Fruit fly (Drosophila melanogaster) whole organism, prepupa: ENCODE measurements around the gene gwl.

Source experiments
- CG10669 ChIP-seq: fragments of 200-800 bp; sonication (Bioruptor generic); optimal IDR thresholded peaks from 3 replicates; lab custom pipeline; 2018; ENCODE audit warnings: missing biosample characterization, mild to moderate bottlenecking, missing genetic modification characterization, moderate library complexity
- CG32006 ChIP-seq: fragments of 200-800 bp; sonication (Bioruptor generic); optimal IDR thresholded peaks from 3 replicates; lab custom pipeline; 2017; ENCODE audit warnings: missing biosample characterization, mild to moderate bottlenecking, missing genetic modification characterization

DNA sequence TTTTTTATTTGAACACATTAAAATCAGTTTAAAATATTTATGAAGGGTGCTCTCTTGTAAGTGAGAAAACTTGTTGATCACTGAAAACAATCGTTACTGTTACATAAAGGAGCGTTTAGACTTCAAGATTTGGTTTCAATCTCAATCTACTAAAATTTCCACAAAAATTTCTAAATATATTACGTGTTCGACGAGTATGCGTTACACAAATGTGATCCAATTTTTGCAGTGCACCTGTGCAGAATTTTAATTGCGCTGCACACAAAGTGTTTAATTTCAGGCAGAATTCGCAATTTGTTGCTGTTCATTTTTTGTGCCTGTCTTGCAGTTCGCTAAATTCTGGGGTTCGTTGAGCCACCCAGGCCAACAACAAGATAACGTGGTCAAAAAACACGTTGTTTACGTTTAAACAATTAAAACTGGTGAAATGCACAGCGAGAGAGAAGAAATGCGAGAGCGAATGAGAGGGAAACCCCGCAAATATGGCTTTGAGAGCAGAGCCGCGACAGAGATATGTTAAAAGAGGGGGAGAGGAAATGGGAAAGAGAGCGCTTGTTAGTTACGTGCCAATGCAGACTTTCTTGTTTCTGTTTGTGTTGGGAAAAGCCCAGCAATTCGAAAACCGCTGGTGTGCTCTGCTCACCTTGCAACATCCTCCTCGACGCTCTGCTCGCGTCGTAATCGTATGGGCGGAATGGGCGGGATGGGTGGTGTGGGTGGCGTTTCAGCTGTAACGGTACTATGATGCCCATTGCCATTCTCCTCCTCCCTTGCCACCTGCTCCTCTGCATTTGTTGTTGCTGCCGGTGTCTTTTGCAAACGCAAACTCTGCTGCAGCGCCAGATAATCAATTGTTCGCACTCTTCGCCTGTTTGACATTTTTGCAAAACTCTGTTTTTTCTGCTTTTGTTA, 3.6 kb upstream of the gwl start:
- TF ChIP-seq CG32006 (peak; percentile 72), CG10669 (GFP tag; lab: Kevin White, UChicago) (peak; percentile 30)
